Worm (Caenorhabditis elegans) whole organism, L1 larva: ENCODE results near the gene R10F2.5.
"Not testable (repeated sequence)": the region's sequence is repeated elsewhere in the genome, so short reads cannot be mapped to it uniquely, and the experiment has no call there.

ENCODE experiments used
- C34B4.2 ChIP-seq: sonication (generic microtip); optimal IDR thresholded peaks from 2 replicates; lab custom pipeline; 2017; ENCODE audit warnings: mild to moderate bottlenecking, missing genetic modification characterization, missing compliant biosample characterization
- aha-1 ChIP-seq: fragments of 150-350 bp; optimal IDR thresholded peaks from 2 replicates; lab custom pipeline; 2014; ENCODE audit warnings: missing biosample characterization, missing genetic modification characterization
- blmp-1 ChIP-seq: fragments of 150-350 bp; optimal IDR thresholded peaks from 2 replicates; lab custom pipeline; 2014; ENCODE audit warnings: missing biosample characterization, missing genetic modification characterization
- ceh-8 ChIP-seq: fragments of 200-800 bp; sonication (Bioruptor generic); optimal IDR thresholded peaks from 2 replicates; lab custom pipeline; 2018; ENCODE audit warnings: mild to moderate bottlenecking, missing genetic modification characterization, moderate library complexity, missing compliant biosample characterization
- efl-1 ChIP-seq, 4 experiments: fragments of 150-350 bp; optimal IDR thresholded peaks in 3 of 4; peaks in 1 of 4; 1 replicate in 1 of 4; 2 replicates in 3 of 4; lab custom pipeline; 2014; ENCODE audit warnings: missing biosample characterization in 2 of 4, missing genetic modification characterization in 2 of 4, missing genetic modification reagents in 2 of 4
- efl-3 ChIP-seq: fragments of 200-800 bp; sonication (Bioruptor generic); optimal IDR thresholded peaks from 2 replicates; lab custom pipeline; 2018; ENCODE audit warnings: mild to moderate bottlenecking, missing genetic modification characterization, missing compliant biosample characterization
- grh-1 ChIP-seq: fragments of 200-800 bp; sonication (Bioruptor generic); IDR thresholded peaks from 2 replicates; pipeline ENCODE4 v1.3.6; 2022; ENCODE audit warnings: missing genetic modification reagents, missing genetic modification characterization, missing compliant biosample characterization
- irx-1 ChIP-seq: sonication (generic microtip); optimal IDR thresholded peaks from 2 replicates; lab custom pipeline; 2016; ENCODE audit warnings: missing genetic modification characterization, missing compliant biosample characterization
- lin-14 ChIP-seq: fragments of 200-800 bp; sonication (Bioruptor generic); optimal IDR thresholded peaks from 2 replicates; lab custom pipeline; 2018; ENCODE audit warnings: mild to moderate bottlenecking, missing genetic modification characterization, moderate library complexity, missing compliant biosample characterization
- lin-39 ChIP-seq: fragments of 150-350 bp; optimal IDR thresholded peaks from 2 replicates; lab custom pipeline; 2014; ENCODE audit warnings: missing biosample characterization, missing genetic modification reagents, missing genetic modification characterization
- mdl-1 ChIP-seq, 2 experiments: fragments of 150-350 bp; optimal IDR thresholded peaks; 2 replicates each; lab custom pipeline; 2014 to 2017; ENCODE audit warnings: missing biosample characterization in 2 of 2, missing genetic modification characterization in 2 of 2, inconsistent platforms in 1 of 2
- mef-2 ChIP-seq: fragments of 150-350 bp; optimal IDR thresholded peaks from 2 replicates; lab custom pipeline; 2014; ENCODE audit warnings: missing biosample characterization, missing genetic modification characterization
- nhr-11 ChIP-seq: fragments of 150-350 bp; optimal IDR thresholded peaks from 2 replicates; lab custom pipeline; 2014; ENCODE audit warnings: missing biosample characterization, missing genetic modification characterization
- nhr-237 ChIP-seq: fragments of 150-350 bp; optimal IDR thresholded peaks from 2 replicates; lab custom pipeline; 2014; ENCODE audit warnings: missing biosample characterization, missing genetic modification characterization
- nhr-47 ChIP-seq: sonication (generic microtip); optimal IDR thresholded peaks from 2 replicates; lab custom pipeline; 2016; ENCODE audit warnings: mild to moderate bottlenecking, missing genetic modification characterization, moderate library complexity, missing compliant biosample characterization
- nhr-76 ChIP-seq: sonication (generic microtip); optimal IDR thresholded peaks from 2 replicates; lab custom pipeline; 2017; ENCODE audit warnings: missing biosample characterization, missing genetic modification characterization
- nhr-77 ChIP-seq: fragments of 150-350 bp; optimal IDR thresholded peaks from 2 replicates; lab custom pipeline; 2014; ENCODE audit warnings: missing biosample characterization, missing genetic modification characterization
- nhr-85 ChIP-seq: sonication (generic microtip); peaks from one replicate; lab custom pipeline; 2016; ENCODE audit warnings: missing genetic modification characterization, inconsistent platforms, missing compliant biosample characterization
- rnt-1 ChIP-seq: sonication (generic microtip); optimal IDR thresholded peaks from 2 replicates; lab custom pipeline; 2016; ENCODE audit warnings: mild to moderate bottlenecking, missing genetic modification characterization, moderate library complexity, missing compliant biosample characterization
- snu-23 ChIP-seq: sonication (generic microtip); optimal IDR thresholded peaks from 2 replicates; lab custom pipeline; 2016; ENCODE audit warnings: missing genetic modification characterization, missing compliant biosample characterization
- tbx-2 ChIP-seq: sonication (generic microtip); optimal IDR thresholded peaks from 2 replicates; lab custom pipeline; 2016; ENCODE audit warnings: missing genetic modification characterization, missing compliant biosample characterization
- unc-30 ChIP-seq: sonication (generic microtip); optimal IDR thresholded peaks from 2 replicates; lab custom pipeline; 2017; ENCODE audit warnings: missing biosample characterization, missing genetic modification characterization
- vab-15 ChIP-seq: sonication (generic microtip); optimal IDR thresholded peaks from 2 replicates; lab custom pipeline; 2017; ENCODE audit warnings: missing genotype, mild to moderate bottlenecking, missing genetic modification characterization, missing compliant biosample characterization
- zip-4 ChIP-seq: fragments of 200-800 bp; sonication (Bioruptor generic); optimal IDR thresholded peaks from 2 replicates; lab custom pipeline; 2018; ENCODE audit warnings: mild to moderate bottlenecking, missing genetic modification characterization, moderate library complexity, missing compliant biosample characterization
- ztf-4 ChIP-seq: fragments of 150-350 bp; optimal IDR thresholded peaks from 2 replicates; lab custom pipeline; 2014; ENCODE audit warnings: missing biosample characterization, missing genetic modification characterization

R10F2.5 gene

ce11 chrIII:2910606-2911005 is 14.0 kb downstream of the R10F2.5 start, which contains the start of gene cdh-1:
Gene cdh-1, plus strand, starts transcription at chrIII:2910906.
- TF ChIP-seq lin-39 (tag; lab: Kevin White, UChicago) (no peak), nhr-76 (tag; lab: Kevin White, UChicago) (no peak), irx-1 (tag; lab: Kevin White, UChicago) (no peak), rnt-1 (tag; lab: Kevin White, UChicago) (no peak), grh-1 (GFP tag; lab: Robert Waterston, UW) (no peak), nhr-85 (no peak), tbx-2 (tag; lab: Kevin White, UChicago) (no peak), mdl-1 (tag; optimal IDR thresholded peaks at IDR 0.05; lab: Kevin White, UChicago) (no peak), vab-15 (tag; lab: Kevin White, UChicago) (no peak)

ce11 chrIII:2908859-2909258 is 15.7 kb downstream of the R10F2.5 start:
- TF ChIP-seq vab-15 (tag; lab: Kevin White, UChicago): no peak
- TF ChIP-seq blmp-1 (tag; lab: Kevin White, UChicago): peak; percentile 18

DNA sequence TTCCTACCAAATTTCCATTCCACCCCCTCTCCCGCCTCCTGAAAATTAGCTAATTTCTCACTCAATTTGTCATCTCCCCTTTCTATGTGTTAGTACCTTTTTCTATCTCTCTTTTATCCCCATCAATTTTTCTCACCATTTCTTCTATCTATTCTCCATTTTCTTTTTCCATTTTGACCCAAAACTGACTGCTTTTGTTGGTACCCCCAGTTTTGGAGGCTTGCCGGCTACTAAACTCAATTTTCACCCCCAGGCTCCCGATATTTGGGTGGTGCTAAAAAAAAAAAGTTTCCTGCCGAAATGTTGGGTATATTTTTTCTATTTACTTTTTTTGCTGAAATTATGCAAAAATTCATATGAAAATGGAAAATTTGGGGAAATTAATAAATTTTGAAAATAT is 16.7 kb downstream of the R10F2.5 start:
- TF ChIP-seq snu-23 (GFP tag; lab: Kevin White, UChicago) (no peak), efl-1 (optimal IDR thresholded peaks at IDR 0.05; lab: Kevin White, UChicago) (no peak), efl-1 (GFP tag; optimal IDR thresholded peaks at IDR 0.05 in 1 of 2; lab: Kevin White, UChicago) (peak in 1 of 2 experiments; percentile 34), lin-39 (tag; lab: Kevin White, UChicago) (no peak), unc-30 (no peak), C34B4.2 (tag; lab: Kevin White, UChicago) (no peak), aha-1 (tag; lab: Kevin White, UChicago) (no peak)
- TF ChIP-seq, all 84 proteins: peak for 1

DNA sequence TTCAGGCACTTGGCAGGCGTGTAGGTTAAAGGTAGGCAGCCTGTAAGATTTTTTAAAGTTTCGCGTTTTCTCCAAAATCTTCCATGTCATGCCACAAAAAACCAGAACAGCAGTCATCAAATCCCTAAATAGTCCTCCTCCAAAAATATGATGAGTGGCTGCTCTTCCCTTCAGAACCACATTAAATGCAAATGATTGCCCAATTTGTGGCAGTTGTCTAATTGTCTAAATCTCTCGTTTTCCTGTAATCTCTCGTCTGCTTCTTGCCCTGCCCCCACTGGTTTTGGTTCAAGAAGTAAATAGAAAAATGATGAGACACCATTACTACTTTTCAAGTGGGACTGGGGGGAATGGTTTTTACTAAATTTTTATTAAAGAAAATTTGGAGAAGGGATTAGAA is 20.4 kb downstream of the R10F2.5 start:
- TF ChIP-seq nhr-77: no peak
- peak; percentile 7 for TF ChIP-seq lin-14
- TF ChIP-seq vab-15 (tag; lab: Kevin White, UChicago): no peak
- no peak for TF ChIP-seq zip-4 (GFP tag; lab: Kevin White, UChicago)
- TF ChIP-seq ztf-4 (tag; lab: Kevin White, UChicago): no peak

- no peak for TF ChIP-seq nhr-47
- no peak for TF ChIP-seq efl-1 (optimal IDR thresholded peaks at IDR 0.05; lab: Kevin White, UChicago)
- TF ChIP-seq efl-1 (GFP tag; optimal IDR thresholded peaks at IDR 0.05 in 1 of 2; lab: Kevin White, UChicago): peak in 1 of 2 experiments; percentile 68
- TF ChIP-seq, all 84 proteins: peak for 1
These were observed 23.4 kb downstream of the R10F2.5 start, which contains the start of gene idpa-1 for ce11 chrIII:2901117-2901516. Gene idpa-1, minus strand, starts transcription at chrIII:2901217.

DNA sequence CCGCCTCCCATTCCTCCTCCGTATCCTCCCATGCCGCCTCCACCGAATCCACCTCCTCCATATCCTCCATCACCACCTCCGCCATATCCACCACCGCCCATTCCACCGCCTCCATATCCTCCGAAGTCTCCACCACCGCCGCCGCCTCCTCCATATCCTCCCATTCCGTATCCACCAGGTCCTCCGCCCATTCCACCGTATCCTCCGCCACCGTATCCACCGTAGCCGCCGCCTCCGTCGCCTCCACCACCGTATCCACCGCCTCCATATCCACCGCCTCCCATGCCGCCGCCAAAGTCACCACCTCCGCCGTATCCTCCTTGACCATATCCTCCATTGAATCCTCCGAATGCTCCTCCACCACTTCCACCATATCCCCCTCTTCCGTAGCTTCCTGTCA is 24.9 kb downstream of the R10F2.5 start:
- no peak for TF ChIP-seq mef-2 (tag; lab: Kevin White, UChicago)
- TF ChIP-seq ceh-8 (GFP tag; lab: Kevin White, UChicago): peak; percentile 16

DNA sequence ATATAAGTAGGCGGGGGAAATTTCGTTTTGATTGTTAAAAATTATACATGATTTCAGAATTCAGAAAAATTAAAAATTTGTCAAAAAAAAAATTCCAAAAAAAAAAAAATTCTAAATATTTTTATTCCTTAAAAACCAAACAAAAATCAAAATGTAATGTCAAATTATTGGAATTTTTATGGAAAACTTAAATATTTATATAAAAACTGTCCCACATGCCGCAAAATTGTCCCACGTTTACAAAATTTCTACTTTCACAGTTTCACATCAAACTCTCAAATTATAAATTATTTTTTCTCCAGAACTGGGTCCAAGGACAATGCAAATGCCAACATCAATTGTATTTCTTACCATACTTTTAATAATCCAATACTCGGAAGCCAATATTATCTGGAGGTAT is 33.1 kb downstream of the R10F2.5 start, which contains the start of gene F56F11.1:
Gene F56F11.1 (plus strand): TSS at position 301 of the 400 bp plus-strand sequence.
- TF ChIP-seq mdl-1 (tag; optimal IDR thresholded peaks at IDR 0.05; lab: Kevin White, UChicago): no peak
- TF ChIP-seq ceh-8 (GFP tag; lab: Kevin White, UChicago): no peak
- no peak for TF ChIP-seq efl-1 (optimal IDR thresholded peaks at IDR 0.05; lab: Kevin White, UChicago)
- peak in 1 of 2 experiments; percentile 41 for TF ChIP-seq efl-1 (GFP tag; optimal IDR thresholded peaks at IDR 0.05 in 1 of 2; lab: Kevin White, UChicago)

DNA sequence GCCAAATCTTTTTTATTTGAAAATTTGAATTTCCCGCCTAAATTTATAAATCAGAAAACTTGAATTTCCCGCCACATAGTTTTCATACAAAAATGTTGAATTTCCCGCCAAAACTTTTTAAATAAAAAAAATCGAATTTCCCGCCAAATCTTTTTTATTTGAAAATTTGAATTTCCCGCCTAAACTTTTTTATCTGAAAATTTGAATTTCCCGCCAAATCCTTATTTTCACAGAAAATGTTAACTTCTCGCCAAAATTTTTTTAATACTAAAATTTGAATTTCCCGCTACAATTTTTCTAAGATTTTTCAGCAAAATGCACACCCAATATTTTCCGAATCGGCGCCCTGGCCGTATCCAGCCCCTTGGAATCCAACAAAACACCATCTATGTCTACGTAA is 42.6 kb downstream of the R10F2.5 start, which contains the start of gene F56F11.2:
Gene F56F11.2 (plus strand): TSS at position 301 of the 400 bp plus-strand sequence.
- not testable (repeated sequence) for TF ChIP-seq nhr-237 (tag; lab: Kevin White, UChicago); efl-3 (GFP tag; lab: Kevin White, UChicago); nhr-11 (tag; lab: Kevin White, UChicago)
